Fruit fly (Drosophila melanogaster): Measurements from ENCODE around the gene hoe1.
A peak's percentile ranks its signal among the peaks of the same experiment; 100 is the strongest.

Gene hoe1

DNA sequence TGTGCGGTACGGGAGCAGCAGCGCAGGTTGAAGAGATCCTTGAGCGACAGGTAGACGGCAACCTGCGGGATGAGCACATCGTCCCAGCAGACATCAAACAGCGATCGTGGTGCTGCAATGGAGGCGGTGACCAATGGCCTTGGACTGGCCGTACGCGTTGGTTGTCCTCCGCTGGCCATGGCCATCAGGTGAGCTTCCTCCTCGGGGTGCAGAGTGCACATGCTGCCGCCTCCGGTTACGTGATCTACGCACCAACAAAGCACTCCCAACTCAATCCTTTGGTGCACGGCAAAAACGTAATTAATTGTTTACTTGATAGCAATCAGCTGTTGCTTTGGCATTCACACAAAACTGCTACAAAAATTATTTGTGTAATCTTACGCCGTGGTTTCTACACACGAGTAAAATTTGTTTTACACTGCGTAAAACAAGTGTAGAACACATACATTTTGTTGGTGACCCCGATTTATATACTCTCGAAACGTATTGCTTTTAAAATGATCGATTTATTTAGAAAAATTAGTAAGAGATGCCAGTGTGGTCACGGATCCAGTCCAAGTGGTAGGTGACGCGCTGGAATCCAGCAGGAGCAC is 17.4 kb upstream of the hoe1 start, which contains the start of gene jet (continued):
- TF ChIP-seq CG3065 (GFP tag; optimal IDR thresholded peaks at IDR 0.05) (no peak), Myb (GFP tag; optimal IDR thresholded peaks at IDR 0.05) (peak; percentile 8), Dip2 (GFP tag; IDR thresholded peaks at IDR 0.05) (no peak), Dp (GFP tag; optimal IDR thresholded peaks at IDR 0.05) (peak; percentile 34), Pdp1 (GFP tag; optimal IDR thresholded peaks at IDR 0.05) (peak in 1 of 2 experiments; percentile 31), CG5245 (GFP tag; optimal IDR thresholded peaks at IDR 0.05) (no peak), Nf-YC (tag; optimal IDR thresholded peaks at IDR 0.05) (peak; percentile 26), lilli (GFP tag; optimal IDR thresholded peaks at IDR 0.05) (no peak), ac (GFP tag; optimal IDR thresholded peaks at IDR 0.05) (no peak), en (GFP tag; optimal IDR thresholded peaks at IDR 0.05) (no peak), Nf-YB (GFP tag; optimal IDR thresholded peaks at IDR 0.05) (no peak), chinmo (GFP tag; IDR thresholded peaks at IDR 0.05; ENCODE audit: partially characterized antibody) (0 out of 4 replicates have a peak, but pooled peaks have one; percentile 23), HLH54F (GFP tag; optimal IDR thresholded peaks at IDR 0.05) (no peak), her (GFP tag; optimal IDR thresholded peaks at IDR 0.05) (no peak), Lim3 (GFP tag; IDR thresholded peaks at IDR 0.05) (no peak), CG16813 (GFP tag; IDR thresholded peaks at IDR 0.05; ENCODE audit: partially characterized antibody) (peak; percentile 67), Med (GFP tag) (peak; percentile 67), Nf-YA (GFP tag; IDR thresholded peaks at IDR 0.05) (no peak), CG6654 (GFP tag; optimal IDR thresholded peaks at IDR 0.05) (no peak), bsh (GFP tag; optimal IDR thresholded peaks at IDR 0.05) (no peak), zen (tag; optimal IDR thresholded peaks at IDR 0.05) (peak; percentile 22), hbn (GFP tag; IDR thresholded peaks at IDR 0.05; ENCODE audit: partially characterized antibody) (0 out of 2 replicates have a peak, but pooled peaks have one; percentile 20), Dll (GFP tag; IDR thresholded peaks at IDR 0.05; ENCODE audit: partially characterized antibody) (0 out of 4 replicates have a peak, but pooled peaks have one; percentile 22), CG34422 (GFP tag; IDR thresholded peaks at IDR 0.05) (peak; percentile 24; the same call in 1 of the 3 replicates), Drgx (GFP tag; IDR thresholded peaks at IDR 0.05) (no peak), salm (tag; optimal IDR thresholded peaks at IDR 0.05) (no peak), YL-1 (GFP tag; optimal IDR thresholded peaks at IDR 0.05) (peak; percentile 2), CG31224 (GFP tag; IDR thresholded peaks at IDR 0.05) (no peak), inv (GFP tag; IDR thresholded peaks at IDR 0.05; ENCODE audit: partially characterized antibody) (0 out of 2 replicates have a peak, but pooled peaks have one; percentile 8), vnd (GFP tag; IDR thresholded peaks at IDR 0.05; ENCODE audit: partially characterized antibody) (peak; percentile 43; the same call in 1 of the 3 replicates), CG13424 (tag; optimal IDR thresholded peaks at IDR 0.05) (no peak), pzg (GFP tag; optimal IDR thresholded peaks at IDR 0.05) (peak; percentile 51), MESR4 (GFP tag; optimal IDR thresholded peaks at IDR 0.05) (peak; percentile 65), Scr (GFP tag; IDR thresholded peaks at IDR 0.05; ENCODE audit: partially characterized antibody) (peak; percentile 24; the same call in 1 of the 2 replicates), stwl (tag; optimal IDR thresholded peaks at IDR 0.05) (peak; percentile 49), CG12769 (tag; optimal IDR thresholded peaks at IDR 0.05) (no peak), pum (GFP tag; optimal IDR thresholded peaks at IDR 0.05) (no peak), CG11398 (GFP tag; optimal IDR thresholded peaks at IDR 0.05) (no peak), exex (tag; optimal IDR thresholded peaks at IDR 0.05) (peak; percentile 72), CG9437 (GFP tag; optimal IDR thresholded peaks at IDR 0.05) (peak; percentile 19), mam (GFP tag; optimal IDR thresholded peaks at IDR 0.05) (no peak), phol (tag; optimal IDR thresholded peaks at IDR 0.05) (peak; percentile 28), trh (GFP tag; optimal IDR thresholded peaks at IDR 0.05) (no peak), amos (GFP tag; IDR thresholded peaks at IDR 0.05; ENCODE audit: partially characterized antibody) (peak; percentile 82)

All from whole organism, embryonic.